Fruit fly (Drosophila melanogaster) Kc167 (cell line): ENCODE data around the gene CG3251.

Experiments used
- Myc ChIP-seq: fragments of >200 bp; optimal IDR thresholded peaks from 2 replicates; lab custom pipeline; 2017; ENCODE audit warnings: missing external identifiers
- Sin3A ChIP-seq: fragments of >200 bp; optimal IDR thresholded peaks from 2 replicates; lab custom pipeline; 2018; ENCODE audit warnings: missing external identifiers
- h ChIP-seq: fragments of >200 bp; optimal IDR thresholded peaks from 3 replicates; lab custom pipeline; 2018; ENCODE audit warnings: missing external identifiers
- insv ChIP-seq: fragments of >200 bp; optimal IDR thresholded peaks from 3 replicates; lab custom pipeline; 2018; ENCODE audit warnings: missing external identifiers
- psq ChIP-seq: fragments of >200 bp; optimal IDR thresholded peaks from 2 replicates; lab custom pipeline; 2017; ENCODE audit warnings: missing external identifiers
- ttk ChIP-seq: sonication (Bioruptor generic); optimal IDR thresholded peaks from 2 replicates; lab custom pipeline; 2017; ENCODE audit warnings: missing external identifiers

The CG3251 gene

DNA sequence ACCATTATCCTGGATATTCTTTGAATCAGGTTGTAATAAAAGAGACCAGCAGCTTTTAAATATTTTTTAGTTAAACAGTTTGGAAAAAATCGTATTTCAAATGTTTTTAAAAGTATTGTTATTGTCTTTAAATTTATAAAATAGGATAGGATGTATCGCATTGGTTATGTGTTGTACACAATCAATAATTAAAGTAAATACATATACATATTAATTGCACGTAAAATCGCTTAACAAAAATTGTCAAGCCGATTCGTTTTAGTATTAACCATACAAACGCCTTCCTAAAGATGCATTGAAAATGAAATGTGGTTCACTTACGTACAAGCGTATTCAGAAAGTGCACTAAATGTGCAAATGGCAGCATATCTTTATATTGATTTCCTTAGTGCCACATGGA is 43.8 kb downstream of the CG3251 start, which contains the start of gene CG43798:
Gene CG43798, plus strand, starts transcription at position 301 of the 400 bp plus-strand sequence.
- TF ChIP-seq Sin3A (lab: Kevin White, UChicago) (no peak), ttk (lab: Kevin White, UChicago) (no peak), psq (lab: Kevin White, UChicago) (no peak), Myc (lab: Kevin White, UChicago) (no peak), h (lab: Kevin White, UChicago) (no peak), insv (lab: Kevin White, UChicago) (no peak)

DNA sequence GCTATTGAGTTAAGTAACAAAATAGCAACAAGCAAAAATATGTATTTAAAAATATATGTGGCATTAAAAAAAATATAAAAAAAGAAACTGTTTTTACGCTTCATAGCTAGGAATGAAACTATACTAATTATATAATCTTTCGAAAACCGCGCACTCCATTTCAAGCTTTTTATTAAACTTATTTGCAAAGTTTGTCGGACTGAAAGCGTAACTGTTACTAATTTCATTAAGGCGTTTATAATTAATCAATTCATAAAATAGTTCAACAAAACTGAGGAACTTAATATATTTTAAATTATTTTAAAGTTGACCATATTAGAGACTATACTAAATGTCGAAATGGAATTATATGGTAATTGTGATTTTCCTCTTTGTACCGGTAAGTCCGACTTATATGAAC is 47.8 kb downstream of the CG3251 start, which contains the start of gene CG15635:
Gene CG15635, plus strand, starts transcription at position 301 of the 400 bp plus-strand sequence.
- TF ChIP-seq Myc (lab: Kevin White, UChicago) (no peak), h (lab: Kevin White, UChicago) (no peak), ttk (lab: Kevin White, UChicago) (no peak), psq (lab: Kevin White, UChicago) (no peak), insv (lab: Kevin White, UChicago) (no peak), Sin3A (lab: Kevin White, UChicago) (no peak)

DNA sequence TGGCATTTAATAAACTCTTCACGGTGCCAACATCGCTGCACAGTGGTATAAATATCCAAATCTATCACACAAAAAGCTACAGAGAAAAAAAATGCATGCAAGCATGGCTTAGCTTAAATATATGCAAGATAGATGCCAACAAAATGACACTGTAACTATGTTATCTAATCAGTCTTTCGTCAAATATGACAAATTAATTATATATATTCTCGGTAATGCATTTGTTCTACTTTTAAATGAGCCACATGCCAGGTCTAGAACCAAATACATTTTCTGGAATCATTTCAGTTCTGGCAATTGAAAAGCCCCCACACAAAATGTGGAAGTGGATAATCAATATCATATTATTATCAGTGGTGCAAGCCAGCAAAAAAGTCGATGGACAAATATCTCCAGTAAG is 49.5 kb downstream of the CG3251 start, which contains the start of gene BG642163:
Gene BG642163, plus strand, starts transcription at position 301 of the 400 bp plus-strand sequence.
- TF ChIP-seq ttk (lab: Kevin White, UChicago), result no peak
- no peak for TF ChIP-seq h (lab: Kevin White, UChicago)
